Worm (Caenorhabditis elegans) whole organism, late embryonic: Measurements from ENCODE around the gene T28F3.5.

Experiments
- C38D4.7 ChIP-seq: fragments of 200-800 bp; sonication (Bioruptor generic); optimal IDR thresholded peaks from 2 replicates; lab custom pipeline; 2018; ENCODE audit warnings: mild to moderate bottlenecking, missing genetic modification characterization, moderate library complexity, missing compliant biosample characterization
- K02D7.2 ChIP-seq: sonication (generic microtip); optimal IDR thresholded peaks from 2 replicates; lab custom pipeline; 2017; ENCODE audit warnings: mild to moderate bottlenecking, missing genetic modification characterization, missing compliant biosample characterization
- K09A11.1 ChIP-seq: sonication (generic microtip); optimal IDR thresholded peaks from 2 replicates; lab custom pipeline; 2017; ENCODE audit warnings: antibody characterized with exemption, mild to moderate bottlenecking, missing genetic modification characterization, missing compliant biosample characterization; ENCODE audit not compliant: insufficient read depth
- Y22D7AL.16 ChIP-seq: sonication (generic microtip); optimal IDR thresholded peaks from 2 replicates; lab custom pipeline; 2016; ENCODE audit warnings: missing genetic modification characterization, missing compliant biosample characterization
- ceh-18 ChIP-seq: sonication (generic microtip); optimal IDR thresholded peaks from 2 replicates; lab custom pipeline; 2016; ENCODE audit warnings: missing genetic modification characterization, missing compliant biosample characterization
- ceh-30 ChIP-seq: fragments of 150-350 bp; optimal IDR thresholded peaks from 2 replicates; lab custom pipeline; 2014; ENCODE audit warnings: missing biosample characterization, missing genetic modification characterization
- ceh-48 ChIP-seq: sonication (generic microtip); optimal IDR thresholded peaks from 2 replicates; lab custom pipeline; 2016; ENCODE audit warnings: missing genetic modification characterization, inconsistent platforms, missing compliant biosample characterization
- ceh-9 ChIP-seq: sonication (generic microtip); optimal IDR thresholded peaks from 2 replicates; lab custom pipeline; 2016; ENCODE audit warnings: mild to moderate bottlenecking, missing genetic modification characterization, inconsistent platforms, missing compliant biosample characterization
- elt-2 ChIP-seq: sonication (generic microtip); optimal IDR thresholded peaks from 2 replicates; lab custom pipeline; 2016; ENCODE audit warnings: missing genetic modification reagents, missing genetic modification characterization, missing compliant biosample characterization
- fax-1 ChIP-seq: sonication (generic microtip); optimal IDR thresholded peaks from 2 replicates; lab custom pipeline; 2016; ENCODE audit warnings: missing genotype, missing genetic modification characterization, missing compliant biosample characterization
- fkh-6 ChIP-seq: sonication (generic microtip); optimal IDR thresholded peaks from 2 replicates; lab custom pipeline; 2016; ENCODE audit warnings: missing genetic modification characterization, missing compliant biosample characterization
- gmeb-2 ChIP-seq: sonication (generic microtip); optimal IDR thresholded peaks from 2 replicates; lab custom pipeline; 2016; ENCODE audit warnings: missing genetic modification characterization, inconsistent platforms, missing compliant biosample characterization
- hlh-30 ChIP-seq: sonication (generic microtip); optimal IDR thresholded peaks from 2 replicates; lab custom pipeline; 2017; ENCODE audit warnings: antibody characterized with exemption, missing genetic modification characterization, missing compliant biosample characterization; ENCODE audit not compliant: insufficient read depth
- hlh-6 ChIP-seq: sonication (generic microtip); optimal IDR thresholded peaks from 2 replicates; lab custom pipeline; 2016; ENCODE audit warnings: missing genotype, missing genetic modification characterization, missing compliant biosample characterization
- lin-11 ChIP-seq: fragments of 200-800 bp; sonication (Bioruptor generic); optimal IDR thresholded peaks from 2 replicates; lab custom pipeline; 2018; ENCODE audit warnings: mild to moderate bottlenecking, missing genetic modification characterization, missing compliant biosample characterization
- mec-3 ChIP-seq: sonication (generic microtip); optimal IDR thresholded peaks from 2 replicates; lab custom pipeline; 2016; ENCODE audit warnings: borderline replicate concordance, missing genetic modification characterization, missing compliant biosample characterization
- nfya-1 ChIP-seq: sonication (generic microtip); optimal IDR thresholded peaks from 2 replicates; lab custom pipeline; 2017; ENCODE audit warnings: missing genetic modification characterization, mild to moderate bottlenecking, missing compliant biosample characterization, antibody characterized with exemption, moderate library complexity
- nhr-11 ChIP-seq: fragments of 150-350 bp; optimal IDR thresholded peaks from 2 replicates; lab custom pipeline; 2014; ENCODE audit warnings: missing biosample characterization, missing genetic modification characterization
- npax-4 ChIP-seq: sonication (generic microtip); optimal IDR thresholded peaks from 2 replicates; lab custom pipeline; 2016; ENCODE audit warnings: missing genetic modification characterization, missing compliant biosample characterization
- pag-3 ChIP-seq: sonication (generic microtip); optimal IDR thresholded peaks from 2 replicates; lab custom pipeline; 2016; ENCODE audit warnings: missing compliant biosample characterization, missing genetic modification characterization, borderline replicate concordance
- pha-4 ChIP-seq: fragments of 150-350 bp; optimal IDR thresholded peaks from 2 replicates; lab custom pipeline; 2018; ENCODE audit warnings: missing biosample characterization, missing genetic modification reagents, missing genetic modification characterization
- pqm-1 ChIP-seq: sonication (generic microtip); optimal IDR thresholded peaks from 2 replicates; lab custom pipeline; 2016; ENCODE audit warnings: missing genetic modification characterization, missing compliant biosample characterization
- ref-2 ChIP-seq: sonication (generic microtip); optimal IDR thresholded peaks from 2 replicates; lab custom pipeline; 2016; ENCODE audit warnings: missing genetic modification characterization, missing compliant biosample characterization
- sox-2 ChIP-seq: fragments of 200-800 bp; sonication (Bioruptor generic); IDR thresholded peaks from 2 replicates; pipeline ENCODE4 v1.3.6; 2022; ENCODE audit warnings: missing genetic modification reagents, missing genetic modification characterization, missing compliant biosample characterization
- sox-4 ChIP-seq: sonication (generic microtip); optimal IDR thresholded peaks from 2 replicates; lab custom pipeline; 2017; ENCODE audit warnings: mild to moderate bottlenecking, missing genetic modification characterization, inconsistent platforms, missing compliant biosample characterization
- tbx-2 ChIP-seq: sonication (generic microtip); optimal IDR thresholded peaks from 2 replicates; lab custom pipeline; 2016; ENCODE audit warnings: missing genetic modification characterization, missing compliant biosample characterization
- ttx-3 ChIP-seq: sonication (generic microtip); optimal IDR thresholded peaks from 2 replicates; lab custom pipeline; 2016; ENCODE audit warnings: missing genetic modification reagents, missing genetic modification characterization, missing compliant biosample characterization
- unc-42 ChIP-seq: sonication (generic microtip); optimal IDR thresholded peaks from 2 replicates; lab custom pipeline; 2016; ENCODE audit warnings: missing genotype, missing genetic modification characterization, missing compliant biosample characterization
- unc-86 ChIP-seq: sonication (generic microtip); optimal IDR thresholded peaks from 2 replicates; lab custom pipeline; 2016; ENCODE audit warnings: missing genetic modification characterization, missing compliant biosample characterization
- zip-5 ChIP-seq: sonication (generic microtip); optimal IDR thresholded peaks from 2 replicates; lab custom pipeline; 2016; ENCODE audit warnings: missing genetic modification characterization, missing compliant biosample characterization
- ztf-16 ChIP-seq: sonication (generic microtip); optimal IDR thresholded peaks from 2 replicates; lab custom pipeline; 2017; ENCODE audit warnings: missing genetic modification characterization, missing compliant biosample characterization

T28F3.5 gene

ce11 chrIV:17278363-17278762 lies 16.2 kb upstream of the T28F3.5 start (continued):
- TF ChIP-seq gmeb-2 (tag; lab: Kevin White, UChicago): peak; percentile 60
- TF ChIP-seq ceh-48: peak; percentile 63
- TF ChIP-seq nhr-11 (tag; lab: Kevin White, UChicago): peak; percentile 93
- peak; percentile 94 for TF ChIP-seq nfya-1
- peak; percentile 36 for TF ChIP-seq K02D7.2 (tag; lab: Kevin White, UChicago)
- peak; percentile 99 for TF ChIP-seq ceh-18 (tag; lab: Kevin White, UChicago)
- TF ChIP-seq fkh-6 (tag; lab: Kevin White, UChicago): no peak
- TF ChIP-seq Y22D7AL.16 (tag; lab: Kevin White, UChicago): no peak
- peak; percentile 47 for TF ChIP-seq ttx-3 (tag; lab: Kevin White, UChicago)
- TF ChIP-seq ztf-16 (tag; lab: Kevin White, UChicago): peak; percentile 89
- TF ChIP-seq C38D4.7 (GFP tag; lab: Kevin White, UChicago): peak; percentile 42
- TF ChIP-seq elt-2: peak; percentile 82
- peak; percentile 92 for TF ChIP-seq unc-86 (tag; lab: Kevin White, UChicago)
- TF ChIP-seq ceh-30: peak; percentile 6
- TF ChIP-seq pag-3: no peak
- no peak for TF ChIP-seq ceh-9 (tag; lab: Kevin White, UChicago)
- peak; percentile 98 for TF ChIP-seq ref-2
- no peak for TF ChIP-seq zip-5 (tag; lab: Kevin White, UChicago)
- TF ChIP-seq fax-1: peak; percentile 30
- TF ChIP-seq unc-42 (tag; lab: Kevin White, UChicago): peak; percentile 98
- peak; percentile 94 for TF ChIP-seq tbx-2 (tag; lab: Kevin White, UChicago)

- TF ChIP-seq sox-2 (GFP tag; lab: Robert Waterston, UW) (no peak), ceh-48 (no peak), Y22D7AL.16 (tag; lab: Kevin White, UChicago) (no peak)
Measured at ce11 chrIV:17278861-17279591, 15.6 kb upstream of the T28F3.5 start, which contains the start of gene hsp-1. TSS of gene hsp-1 (plus strand) at chrIV:17278959.

- no peak for TF ChIP-seq hlh-6 (tag; lab: Kevin White, UChicago)
- no peak for TF ChIP-seq npax-4 (tag; lab: Kevin White, UChicago)
- no peak for TF ChIP-seq K09A11.1 (tag; lab: Kevin White, UChicago)
- no peak for TF ChIP-seq nfya-1
- TF ChIP-seq pqm-1 (tag; lab: Kevin White, UChicago): no peak
Measured at ce11 chrIV:17279592-17280440, 14.8 kb upstream of the T28F3.5 start.

ce11 chrIV:17280441-17280939 lies 14.1 kb upstream of the T28F3.5 start:
- TF ChIP-seq sox-4 (tag; lab: Kevin White, UChicago): no peak
- TF ChIP-seq pha-4: no peak
- no peak for TF ChIP-seq unc-42 (tag; lab: Kevin White, UChicago)
- TF ChIP-seq ztf-16 (tag; lab: Kevin White, UChicago): no peak
- no peak for TF ChIP-seq nhr-11 (tag; lab: Kevin White, UChicago)
- no peak for TF ChIP-seq lin-11 (tag; lab: Kevin White, UChicago)
- TF ChIP-seq hlh-30: no peak
- no peak for TF ChIP-seq gmeb-2 (tag; lab: Kevin White, UChicago)
- TF ChIP-seq ttx-3 (tag; lab: Kevin White, UChicago): no peak
- TF ChIP-seq K09A11.1 (tag; lab: Kevin White, UChicago): no peak
- no peak for TF ChIP-seq mec-3 (tag; lab: Kevin White, UChicago)
- TF ChIP-seq, all 69 proteins: peak for 0
